Fruit fly (Drosophila melanogaster) whole organism, embryonic: ENCODE data around the gene Sem1.

Source experiments
- CG15601 ChIP-seq: fragments of 200-800 bp; sonication (Bioruptor generic); optimal IDR thresholded peaks from 3 replicates; lab custom pipeline; 2019; ENCODE audit warnings: missing biosample characterization, mild to moderate bottlenecking, missing genetic modification characterization, moderate library complexity
- CG2678 ChIP-seq: fragments of 200-800 bp; sonication (Bioruptor generic); optimal IDR thresholded peaks from 3 replicates; lab custom pipeline; 2019; ENCODE audit warnings: missing biosample characterization, mild to moderate bottlenecking, missing genetic modification characterization, moderate library complexity
- CG8478 ChIP-seq: fragments of >200 bp; optimal IDR thresholded peaks from 2 replicates; lab custom pipeline; 2018
- Mes4 ChIP-seq: fragments of 200-800 bp; sonication (Bioruptor generic); optimal IDR thresholded peaks from 2 replicates; lab custom pipeline; 2016; ENCODE audit warnings: missing biosample characterization, missing genetic modification characterization
- NC2β ChIP-seq: fragments of 200-800 bp; sonication (Bioruptor generic); optimal IDR thresholded peaks from 2 replicates; lab custom pipeline; 2016; ENCODE audit warnings: missing biosample characterization, missing genetic modification characterization
- hkb ChIP-seq, 2 experiments: fragments of 200-800 bp in 1 of 2; fragments of >200 bp in 1 of 2; sonication (Bioruptor generic) in 1 of 2; IDR thresholded peaks in 1 of 2; optimal IDR thresholded peaks in 1 of 2; 2 replicates each; pipeline versions ENCODE4 v1.3.6 to Lab custom; 2017 to 2022; ENCODE audit warnings: missing biosample characterization in 1 of 2, missing genetic modification characterization in 1 of 2
- lola ChIP-seq, 3 experiments: fragments of >200 bp in 2 of 3; fragments of 200-800 bp in 1 of 3; sonication (Bioruptor generic) in 1 of 3; optimal IDR thresholded peaks; 2 replicates each; lab custom pipeline; 2017 to 2019; ENCODE audit warnings: missing biosample characterization in 3 of 3, missing genetic modification characterization in 3 of 3, mild to moderate bottlenecking in 1 of 3, moderate library complexity in 1 of 3
- mld ChIP-seq: fragments of 200-800 bp; sonication (Bioruptor generic); IDR thresholded peaks from 3 replicates; pipeline ENCODE4 v1.3.6; 2022; ENCODE audit warnings: missing biosample characterization, missing genetic modification characterization; ENCODE audit not compliant: partially characterized antibody

dm6 chr2L:7097386-7097785 is 33.6 kb downstream of the Sem1 start:
- TF ChIP-seq lola (GFP tag; optimal IDR thresholded peaks at IDR 0.05; lab: Kevin White, UChicago) (no peak), hkb (optimal IDR thresholded peaks at IDR 0.05; lab: Kevin White, UChicago) (no peak), hkb (GFP tag; IDR thresholded peaks at IDR 0.05; lab: Robert Waterston, UW) (no peak), CG2678 (tag; lab: Kevin White, UChicago) (no peak), CG8478 (no peak), Mes4 (GFP tag; lab: Kevin White, UChicago) (no peak), CG15601 (tag; lab: Kevin White, UChicago) (no peak), NC2β (GFP tag; lab: Kevin White, UChicago) (no peak), mld (GFP tag; lab: Robert Waterston, UW) (no peak)
